Fruit fly (Drosophila melanogaster): ENCODE measurements around the gene CG14275.

The CG14275 gene

DNA sequence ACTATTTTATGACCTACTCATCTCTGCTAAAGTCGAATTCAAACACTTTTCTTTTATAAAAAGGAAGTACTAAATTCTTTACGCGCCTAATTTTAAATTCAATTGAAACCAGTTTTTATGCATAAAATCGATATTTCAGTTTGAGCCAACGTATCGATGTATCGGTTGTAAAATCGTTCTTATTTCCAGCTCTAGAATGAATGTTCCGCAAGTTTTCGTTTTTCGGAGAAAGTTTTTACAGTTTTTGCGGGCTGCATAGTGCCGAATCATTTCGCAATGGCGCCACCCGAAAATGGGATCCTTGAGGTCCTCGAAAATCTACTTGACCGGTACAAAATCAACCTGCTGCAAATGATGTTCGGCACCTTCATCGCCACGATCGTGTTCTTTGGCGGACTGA lies 21.8 kb upstream of the CG14275 start, which contains the start of gene CG7840:
TSS of gene CG7840 (plus strand) at position 178 of the 400 bp plus-strand sequence.
- no peak for TF ChIP-seq CG12768 (GFP tag; optimal IDR thresholded peaks at IDR 0.05)

DNA sequence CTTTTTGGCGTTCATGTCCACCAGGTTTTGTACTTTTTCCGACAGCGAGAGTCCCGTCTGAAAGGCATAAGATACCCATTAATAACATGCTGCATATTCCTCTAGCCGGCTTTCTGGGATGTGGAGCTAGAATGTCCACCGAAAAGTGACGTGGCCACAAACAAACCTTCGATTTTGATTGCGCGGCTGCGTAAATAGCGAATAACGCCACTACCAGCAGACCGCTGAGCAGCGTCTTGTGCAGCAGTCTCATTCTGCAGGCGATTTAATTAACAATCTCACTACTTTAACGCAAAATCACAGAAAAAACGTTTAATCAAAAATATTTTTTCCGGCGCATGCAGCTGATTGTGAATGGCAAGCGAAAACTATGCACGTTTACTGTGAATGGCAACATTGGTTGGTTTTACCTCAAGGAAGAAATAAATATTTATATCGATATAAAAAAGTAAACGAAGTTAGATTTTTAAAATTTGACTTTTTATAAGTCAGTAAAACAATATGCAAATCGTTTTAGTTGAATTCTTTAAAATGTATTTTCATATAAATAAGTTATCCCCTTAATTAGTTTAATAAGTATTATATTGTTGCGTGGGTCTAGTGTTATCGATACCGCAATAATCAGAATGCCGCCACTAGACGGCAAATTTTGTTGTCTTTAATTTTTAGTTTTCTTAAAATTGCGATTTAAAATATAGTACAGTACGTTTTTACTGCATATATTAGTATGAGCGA lies 19.3 kb upstream of the CG14275 start, which contains the start of the genes Ostgamma and Mettl14:
TSS of gene Ostgamma (minus strand) at position 376 of the 735 bp plus-strand sequence.
TSS of gene Mettl14 (plus strand) at position 611 of the 735 bp plus-strand sequence.
- no peak for TF ChIP-seq CG5204 (GFP tag; optimal IDR thresholded peaks at IDR 0.05)
- no peak for TF ChIP-seq CG33017 (tag; optimal IDR thresholded peaks at IDR 0.05)
- TF ChIP-seq cnc (optimal IDR thresholded peaks at IDR 0.05), result no peak
- peak; percentile 64 for TF ChIP-seq CG14711 (tag; optimal IDR thresholded peaks at IDR 0.05)
- no peak for TF ChIP-seq toe (GFP tag; optimal IDR thresholded peaks at IDR 0.05)
- TF ChIP-seq Hr96 (GFP tag; optimal IDR thresholded peaks at IDR 0.05), result no peak
- TF ChIP-seq pad (GFP tag; optimal IDR thresholded peaks at IDR 0.05), result no peak
- TF ChIP-seq CG7101 (tag; optimal IDR thresholded peaks at IDR 0.05), result peak; percentile 39
- TF ChIP-seq kay (GFP tag; ENCODE audit: borderline replicate concordance), result no peak
- TF ChIP-seq CG1620 (GFP tag; optimal IDR thresholded peaks at IDR 0.05), result no peak
- no peak for TF ChIP-seq tj (GFP tag; optimal IDR thresholded peaks at IDR 0.05)
- peak; percentile 40 for TF ChIP-seq Mnt (GFP tag; optimal IDR thresholded peaks at IDR 0.05)
- no peak for TF ChIP-seq cic (GFP tag; optimal IDR thresholded peaks at IDR 0.05)
- peak; percentile 20 for TF ChIP-seq CG11617 (GFP tag; optimal IDR thresholded peaks at IDR 0.05)
- no peak for TF ChIP-seq CG12768 (GFP tag; optimal IDR thresholded peaks at IDR 0.05)
- TF ChIP-seq bab1 (GFP tag; optimal IDR thresholded peaks at IDR 0.05), result peak; percentile 41
- TF ChIP-seq Clk (GFP tag; optimal IDR thresholded peaks at IDR 0.05), result no peak
- no peak for TF ChIP-seq Crg-1 (GFP tag; optimal IDR thresholded peaks at IDR 0.05)
- no peak for TF ChIP-seq CG7045 (GFP tag; optimal IDR thresholded peaks at IDR 0.05)
- TF ChIP-seq ovo (GFP tag; optimal IDR thresholded peaks at IDR 0.05), result no peak

DNA sequence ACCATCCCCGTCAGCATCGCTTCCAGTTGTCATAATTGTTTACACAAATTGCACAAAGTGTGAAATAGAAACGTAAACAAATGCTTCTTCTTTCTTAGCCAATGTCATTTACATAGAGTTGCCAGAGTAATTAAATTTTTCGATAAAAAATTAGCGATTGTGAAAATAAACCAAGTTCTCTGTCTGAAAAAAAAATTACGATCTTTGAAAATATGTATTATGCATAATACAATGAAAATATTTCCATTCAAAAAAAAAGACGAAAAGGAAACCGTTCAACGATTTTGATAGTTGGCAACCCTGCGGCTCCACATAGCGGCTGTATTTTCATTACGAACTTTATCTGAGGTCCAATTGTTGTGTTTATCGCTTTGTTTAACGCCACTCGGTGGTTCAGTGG lies 16.2 kb upstream of the CG14275 start, which contains the start of the genes CG7810 and CG7806:
TSS of gene CG7810 (minus strand) at position 105 of the 400 bp plus-strand sequence.
TSS of gene CG7806 (plus strand) at position 309 of the 400 bp plus-strand sequence.
- peak; percentile 78 for TF ChIP-seq Crg-1 (GFP tag; optimal IDR thresholded peaks at IDR 0.05)
- TF ChIP-seq ovo (GFP tag; optimal IDR thresholded peaks at IDR 0.05), result peak; percentile 52
- peak; percentile 92 for TF ChIP-seq CG33017 (tag; optimal IDR thresholded peaks at IDR 0.05)
- TF ChIP-seq cic (GFP tag; optimal IDR thresholded peaks at IDR 0.05), result peak; percentile 75
- TF ChIP-seq Hr96 (GFP tag; optimal IDR thresholded peaks at IDR 0.05), result no peak
- no peak for TF ChIP-seq toe (GFP tag; optimal IDR thresholded peaks at IDR 0.05)
- TF ChIP-seq CG11617 (GFP tag; optimal IDR thresholded peaks at IDR 0.05), result peak; percentile 93
- peak; percentile 86 for TF ChIP-seq CG12768 (GFP tag; optimal IDR thresholded peaks at IDR 0.05)
- TF ChIP-seq CG1620 (GFP tag; optimal IDR thresholded peaks at IDR 0.05), result peak; percentile 80
- peak; percentile 92 for TF ChIP-seq CG7101 (tag; optimal IDR thresholded peaks at IDR 0.05)
- peak; percentile 43 for TF ChIP-seq pad (GFP tag; optimal IDR thresholded peaks at IDR 0.05)
- TF ChIP-seq Clk (GFP tag; optimal IDR thresholded peaks at IDR 0.05), result peak; percentile 48
- TF ChIP-seq bab1 (GFP tag; optimal IDR thresholded peaks at IDR 0.05), result peak; percentile 91
- TF ChIP-seq tj (GFP tag; optimal IDR thresholded peaks at IDR 0.05), result peak; percentile 71
- no peak for TF ChIP-seq kay (GFP tag; ENCODE audit: borderline replicate concordance)
- no peak for TF ChIP-seq CG5204 (GFP tag; optimal IDR thresholded peaks at IDR 0.05)
- TF ChIP-seq cnc (optimal IDR thresholded peaks at IDR 0.05), result no peak
- peak; percentile 78 for TF ChIP-seq Mnt (GFP tag; optimal IDR thresholded peaks at IDR 0.05)
- TF ChIP-seq CG14711 (tag; optimal IDR thresholded peaks at IDR 0.05), result peak; percentile 98
- peak; percentile 83 for TF ChIP-seq CG7045 (GFP tag; optimal IDR thresholded peaks at IDR 0.05)

DNA sequence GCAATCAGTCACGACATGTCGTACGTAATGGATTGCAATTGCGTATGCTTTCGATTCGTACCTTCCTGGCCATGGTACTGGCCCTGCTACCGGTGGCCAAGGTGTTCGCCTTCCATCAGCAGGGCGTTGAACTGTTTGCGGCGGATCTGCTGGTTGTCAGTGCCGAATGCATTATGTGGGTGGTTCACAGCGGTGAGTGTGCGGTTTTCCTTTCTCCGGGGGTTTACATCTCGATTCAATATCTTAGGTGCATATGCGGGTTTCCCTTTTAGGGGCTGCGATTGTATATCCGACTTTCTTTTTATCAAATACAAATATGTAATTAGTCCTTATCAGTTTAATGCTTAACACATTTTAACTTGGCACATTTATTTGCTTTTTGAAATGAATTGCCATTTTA lies 15.5 kb upstream of the CG14275 start:
- TF ChIP-seq CG33017 (tag; optimal IDR thresholded peaks at IDR 0.05), result no peak
- no peak for TF ChIP-seq CG7045 (GFP tag; optimal IDR thresholded peaks at IDR 0.05)
- no peak for TF ChIP-seq cic (GFP tag; optimal IDR thresholded peaks at IDR 0.05)
- no peak for TF ChIP-seq bab1 (GFP tag; optimal IDR thresholded peaks at IDR 0.05)
- no peak for TF ChIP-seq CG14711 (tag; optimal IDR thresholded peaks at IDR 0.05)
- TF ChIP-seq CG5204 (GFP tag; optimal IDR thresholded peaks at IDR 0.05), result no peak
- TF ChIP-seq CG11617 (GFP tag; optimal IDR thresholded peaks at IDR 0.05), result no peak
- TF ChIP-seq cnc (optimal IDR thresholded peaks at IDR 0.05), result no peak
- TF ChIP-seq Mnt (GFP tag; optimal IDR thresholded peaks at IDR 0.05), result no peak
- no peak for TF ChIP-seq Crg-1 (GFP tag; optimal IDR thresholded peaks at IDR 0.05)
- no peak for TF ChIP-seq ovo (GFP tag; optimal IDR thresholded peaks at IDR 0.05)
- TF ChIP-seq CG1620 (GFP tag; optimal IDR thresholded peaks at IDR 0.05), result no peak
- no peak for TF ChIP-seq toe (GFP tag; optimal IDR thresholded peaks at IDR 0.05)
- no peak for TF ChIP-seq kay (GFP tag; ENCODE audit: borderline replicate concordance)
- TF ChIP-seq CG7101 (tag; optimal IDR thresholded peaks at IDR 0.05), result no peak
- no peak for TF ChIP-seq tj (GFP tag; optimal IDR thresholded peaks at IDR 0.05)
- no peak for TF ChIP-seq Clk (GFP tag; optimal IDR thresholded peaks at IDR 0.05)
- TF ChIP-seq Hr96 (GFP tag; optimal IDR thresholded peaks at IDR 0.05), result no peak
- TF ChIP-seq pad (GFP tag; optimal IDR thresholded peaks at IDR 0.05), result no peak

DNA sequence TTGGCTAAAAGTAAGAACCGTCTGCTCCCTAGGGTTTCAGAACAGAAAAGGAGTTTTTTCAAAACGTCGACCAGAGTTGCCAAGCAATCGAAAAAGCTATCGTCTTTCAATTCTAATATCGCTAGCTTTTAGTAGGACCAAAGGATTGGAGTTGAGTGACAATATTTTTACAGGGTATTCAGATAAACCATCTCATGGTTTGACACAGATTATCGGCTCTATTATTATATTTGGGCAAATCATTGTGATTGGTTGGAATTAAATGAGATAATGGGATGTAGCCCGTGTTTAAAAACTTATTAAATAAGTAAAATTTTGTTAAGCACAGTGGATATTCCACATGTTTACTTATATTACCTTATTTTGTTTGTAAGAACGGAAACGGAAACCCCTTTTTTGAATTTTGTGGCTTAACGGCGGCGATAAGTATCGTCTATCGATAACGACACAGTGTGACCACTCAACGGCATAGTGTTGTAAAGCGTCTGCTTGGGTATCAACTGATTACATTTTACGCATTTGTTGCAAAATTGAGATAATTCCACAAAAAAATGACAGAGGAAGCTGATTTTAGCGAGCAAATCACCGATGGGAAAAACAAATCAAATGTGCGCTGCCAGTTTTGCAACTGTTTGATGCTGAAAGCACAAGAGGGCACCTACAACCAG lies 7.3 kb upstream of the CG14275 start, which contains the start of the genes mtsh and strat:
TSS of gene mtsh (minus strand) at position 51 of the 668 bp plus-strand sequence.
TSS of gene strat (plus strand) at position 471 of the 668 bp plus-strand sequence.
- TF ChIP-seq ovo (GFP tag; optimal IDR thresholded peaks at IDR 0.05) (peak; percentile 47), CG33017 (tag; optimal IDR thresholded peaks at IDR 0.05) (peak; percentile 32), toe (GFP tag; optimal IDR thresholded peaks at IDR 0.05) (no peak), Crg-1 (GFP tag; optimal IDR thresholded peaks at IDR 0.05) (peak; percentile 77), cnc (optimal IDR thresholded peaks at IDR 0.05) (no peak), Mnt (GFP tag; optimal IDR thresholded peaks at IDR 0.05) (peak; percentile 60), CG14711 (tag; optimal IDR thresholded peaks at IDR 0.05) (peak; percentile 63), CG7045 (GFP tag; optimal IDR thresholded peaks at IDR 0.05) (peak; percentile 65), CG1620 (GFP tag; optimal IDR thresholded peaks at IDR 0.05) (peak; percentile 50), CG12768 (GFP tag; optimal IDR thresholded peaks at IDR 0.05) (peak; percentile 61), Clk (GFP tag; optimal IDR thresholded peaks at IDR 0.05) (no peak), kay (GFP tag; ENCODE audit: borderline replicate concordance) (no peak), bab1 (GFP tag; optimal IDR thresholded peaks at IDR 0.05) (peak; percentile 80), Hr96 (GFP tag; optimal IDR thresholded peaks at IDR 0.05) (no peak), tj (GFP tag; optimal IDR thresholded peaks at IDR 0.05) (peak; percentile 58), CG7101 (tag; optimal IDR thresholded peaks at IDR 0.05) (peak; percentile 66), CG5204 (GFP tag; optimal IDR thresholded peaks at IDR 0.05) (no peak), CG11617 (GFP tag; optimal IDR thresholded peaks at IDR 0.05) (peak; percentile 68), cic (GFP tag; optimal IDR thresholded peaks at IDR 0.05) (peak; percentile 53), pad (GFP tag; optimal IDR thresholded peaks at IDR 0.05) (peak; percentile 60)
